Worm (Caenorhabditis elegans) whole organism, L4 larva: ENCODE results near the gene pyc-1.

Experiments used
- F49E8.2 ChIP-seq: sonication (generic microtip); optimal IDR thresholded peaks from 2 replicates; lab custom pipeline; 2016; ENCODE audit warnings: missing compliant biosample characterization, mild to moderate bottlenecking, missing genetic modification characterization, borderline replicate concordance
- ZK546.5 ChIP-seq, 2 experiments: sonication (generic microtip); optimal IDR thresholded peaks; 2 replicates each; lab custom pipeline; 2017; ENCODE audit warnings: missing biosample characterization in 2 of 2, missing genetic modification characterization in 2 of 2
- aha-1 ChIP-seq: fragments of 150-350 bp; peaks from one replicate; lab custom pipeline; 2014; ENCODE audit warnings: missing biosample characterization, missing genetic modification characterization
- aly-2 ChIP-seq: sonication (generic microtip); optimal IDR thresholded peaks from 2 replicates; lab custom pipeline; 2018; ENCODE audit warnings: missing biosample characterization, missing genetic modification characterization
- arid-1 ChIP-seq: fragments of 200-800 bp; sonication (Bioruptor generic); conservative IDR thresholded peaks from 2 replicates; pipeline ENCODE4 v1.3.6; 2022; ENCODE audit warnings: missing genetic modification reagents, missing genetic modification characterization, missing compliant biosample characterization
- ceh-28 ChIP-seq: fragments of 150-350 bp; optimal IDR thresholded peaks from 2 replicates; lab custom pipeline; 2014; ENCODE audit warnings: missing biosample characterization, missing genetic modification reagents, missing genetic modification characterization
- ceh-32 ChIP-seq: sonication (generic microtip); optimal IDR thresholded peaks from 2 replicates; lab custom pipeline; 2016; ENCODE audit warnings: mild to moderate bottlenecking, missing genetic modification characterization, missing compliant biosample characterization; ENCODE audit not compliant: poor library complexity
- ctbp-1 ChIP-seq: fragments of 200-800 bp; sonication (Bioruptor generic); IDR thresholded peaks from 2 replicates; pipeline ENCODE4 v1.3.6; 2022; ENCODE audit warnings: missing genetic modification reagents, missing genetic modification characterization, missing compliant biosample characterization
- dmd-8 ChIP-seq: fragments of 200-800 bp; sonication (Bioruptor generic); IDR thresholded peaks from 2 replicates; pipeline ENCODE4 v1.3.6; 2022; ENCODE audit warnings: missing genetic modification characterization, missing compliant biosample characterization
- dmd-9 ChIP-seq: fragments of 200-800 bp; sonication (Bioruptor generic); IDR thresholded peaks from 2 replicates; pipeline ENCODE4 v1.3.6; 2022; ENCODE audit warnings: missing genetic modification reagents, missing genetic modification characterization, missing compliant biosample characterization
- egl-43 ChIP-seq: fragments of 200-800 bp; sonication (Bioruptor generic); IDR thresholded peaks from 2 replicates; pipeline ENCODE4 v1.3.6; 2022; ENCODE audit warnings: missing genetic modification reagents, missing genetic modification characterization, missing compliant biosample characterization
- gei-8 ChIP-seq: fragments of 200-800 bp; sonication (Bioruptor generic); optimal IDR thresholded peaks from 2 replicates; lab custom pipeline; 2018; ENCODE audit warnings: mild to moderate bottlenecking, missing genetic modification characterization, missing compliant biosample characterization
- hlh-11 ChIP-seq: fragments of 200-800 bp; sonication (Bioruptor generic); optimal IDR thresholded peaks from 2 replicates; lab custom pipeline; 2018; ENCODE audit warnings: mild to moderate bottlenecking, missing genetic modification characterization, missing compliant biosample characterization
- hlh-30 ChIP-seq: sonication (generic microtip); optimal IDR thresholded peaks from 2 replicates; lab custom pipeline; 2017; ENCODE audit warnings: antibody characterized with exemption, mild to moderate bottlenecking, missing genetic modification characterization, missing compliant biosample characterization; ENCODE audit not compliant: insufficient read depth
- jun-1 ChIP-seq: fragments of 150-350 bp; optimal IDR thresholded peaks from 2 replicates; lab custom pipeline; 2014; ENCODE audit warnings: missing biosample characterization, missing genetic modification reagents, missing genetic modification characterization
- lin-15B ChIP-seq: fragments of 150-350 bp; sonication (generic microtip); optimal IDR thresholded peaks from 3 replicates; lab custom pipeline; 2014; ENCODE audit warnings: missing biosample characterization, missing genetic modification characterization
- lin-29 ChIP-seq: fragments of 200-800 bp; sonication (Bioruptor generic); IDR thresholded peaks from 2 replicates; pipeline ENCODE4 v1.3.6; 2022; ENCODE audit warnings: missing genetic modification reagents, missing genetic modification characterization, missing compliant biosample characterization
- lin-38 ChIP-seq: fragments of 200-800 bp; sonication (Bioruptor generic); IDR thresholded peaks from 2 replicates; pipeline ENCODE4 v1.3.6; 2022; ENCODE audit warnings: missing genetic modification reagents, missing genetic modification characterization, missing compliant biosample characterization
- mdl-1 ChIP-seq, 2 experiments: fragments of 150-350 bp in 1 of 2; sonication (generic microtip) in 1 of 2; optimal IDR thresholded peaks; 2 replicates each; lab custom pipeline; 2014 to 2017; ENCODE audit warnings: missing biosample characterization in 2 of 2, missing genetic modification characterization in 2 of 2
- nhr-11 ChIP-seq: fragments of 150-350 bp; optimal IDR thresholded peaks from 2 replicates; lab custom pipeline; 2014; ENCODE audit warnings: missing biosample characterization, missing genetic modification characterization
- nhr-111 ChIP-seq: fragments of 200-800 bp; sonication (Bioruptor generic); optimal IDR thresholded peaks from 2 replicates; lab custom pipeline; 2018; ENCODE audit warnings: mild to moderate bottlenecking, missing genetic modification characterization, missing compliant biosample characterization
- nhr-25 ChIP-seq: sonication (generic microtip); optimal IDR thresholded peaks from 2 replicates; lab custom pipeline; 2017; ENCODE audit warnings: missing genetic modification characterization, mild to moderate bottlenecking, missing compliant biosample characterization, antibody characterized with exemption, moderate library complexity, borderline replicate concordance; ENCODE audit not compliant: insufficient read depth
- nhr-48 ChIP-seq: sonication (generic microtip); optimal IDR thresholded peaks from 2 replicates; lab custom pipeline; 2016; ENCODE audit warnings: mild to moderate bottlenecking, missing genetic modification characterization, missing compliant biosample characterization
- nhr-76 ChIP-seq: fragments of 150-350 bp; optimal IDR thresholded peaks from 2 replicates; lab custom pipeline; 2014; ENCODE audit warnings: missing biosample characterization, missing genetic modification characterization
- pha-4 ChIP-seq, 2 experiments: fragments of 150-350 bp in 1 of 2; fragments of 200-800 bp in 1 of 2; sonication (Bioruptor generic) in 1 of 2; IDR thresholded peaks in 1 of 2; optimal IDR thresholded peaks in 1 of 2; 2 replicates each; pipeline versions ENCODE4 v1.3.6 to Lab custom; 2014 to 2022; ENCODE audit warnings: missing genetic modification characterization in 2 of 2, missing genetic modification reagents in 2 of 2, missing biosample characterization in 1 of 2, missing compliant biosample characterization in 1 of 2
- rbr-2 ChIP-seq: sonication (generic microtip); optimal IDR thresholded peaks from 2 replicates; lab custom pipeline; 2016; ENCODE audit warnings: missing genotype, missing genetic modification characterization, missing compliant biosample characterization
- set-16 ChIP-seq: fragments of 200-800 bp; sonication (Bioruptor generic); IDR thresholded peaks from 2 replicates; pipeline ENCODE4 v1.3.6; 2022; ENCODE audit warnings: missing genetic modification reagents, missing genetic modification characterization, missing compliant biosample characterization
- tra-1 ChIP-seq: fragments of 200-800 bp; sonication (Bioruptor generic); IDR thresholded peaks from 2 replicates; pipeline ENCODE4 v1.3.6; 2022; ENCODE audit warnings: missing genetic modification reagents, missing genetic modification characterization, missing compliant biosample characterization
- unc-39 ChIP-seq: sonication (generic microtip); optimal IDR thresholded peaks from 2 replicates; lab custom pipeline; 2017; ENCODE audit warnings: missing biosample characterization, missing genetic modification characterization
- unc-62 ChIP-seq, 3 experiments: fragments of 150-350 bp in 1 of 3; sonication (generic microtip); optimal IDR thresholded peaks in 2 of 3; peaks in 1 of 3; 1 replicate in 1 of 3; 2 replicates in 2 of 3; lab custom pipeline; 2014 to 2017; ENCODE audit warnings: missing biosample characterization in 3 of 3, missing genetic modification characterization in 3 of 3, missing genetic modification reagents in 3 of 3, missing genotype in 1 of 3
- zfp-3 ChIP-seq: fragments of 200-800 bp; sonication (Bioruptor generic); conservative IDR thresholded peaks from 2 replicates; pipeline ENCODE4 v1.3.6; 2022; ENCODE audit warnings: missing genetic modification reagents, missing genetic modification characterization, missing compliant biosample characterization
- zip-11 ChIP-seq: fragments of 200-800 bp; sonication (Bioruptor generic); IDR thresholded peaks from 2 replicates; pipeline ENCODE4 v1.3.6; 2022; ENCODE audit warnings: missing genetic modification characterization, missing compliant biosample characterization
- zip-2 ChIP-seq: fragments of 150-350 bp; optimal IDR thresholded peaks from 2 replicates; lab custom pipeline; 2014; ENCODE audit warnings: missing biosample characterization, missing genetic modification characterization
- ztf-7 ChIP-seq: fragments of 150-350 bp; optimal IDR thresholded peaks from 2 replicates; lab custom pipeline; 2014; ENCODE audit warnings: missing biosample characterization, missing genetic modification characterization

pyc-1 gene

DNA sequence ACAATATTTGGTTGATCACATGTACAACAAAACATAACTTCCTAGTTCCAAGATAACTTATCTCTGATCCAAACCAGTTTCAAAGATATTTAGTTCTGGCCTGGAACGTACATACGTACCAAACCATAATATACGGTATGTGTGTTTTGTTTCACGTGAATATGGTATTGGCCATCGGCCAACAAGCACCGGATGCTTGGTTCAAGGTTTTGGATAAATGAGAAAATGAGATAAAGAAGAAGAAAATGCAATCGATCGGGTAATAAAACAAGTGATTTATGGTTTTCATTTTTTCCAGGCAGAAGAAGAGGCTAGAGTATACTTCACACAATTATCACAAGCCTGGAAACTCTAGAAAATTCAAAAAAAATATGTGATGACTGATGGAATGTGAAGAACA is 27.0 kb downstream of the pyc-1 start:
- no peak for TF ChIP-seq ceh-28 (tag; lab: Kevin White, UChicago)
- TF ChIP-seq dmd-8 = no peak
- TF ChIP-seq ctbp-1 (GFP tag; lab: Robert Waterston, UW) = no peak
- TF ChIP-seq hlh-30 = peak; percentile 36
- no peak for TF ChIP-seq set-16
- TF ChIP-seq unc-39 (tag; lab: Kevin White, UChicago) = no peak
- no peak for TF ChIP-seq ceh-32 (tag; lab: Kevin White, UChicago)
- peak; percentile 7 for TF ChIP-seq hlh-11 (tag; lab: Kevin White, UChicago)
- TF ChIP-seq nhr-111 (GFP tag; lab: Kevin White, UChicago) = no peak
- no peak for TF ChIP-seq jun-1 (tag; lab: Kevin White, UChicago)
- TF ChIP-seq nhr-76 = no peak
- no peak for TF ChIP-seq zip-11 (GFP tag; lab: Robert Waterston, UW)

- TF ChIP-seq lin-15B (tag; lab: Kevin White, UChicago) = no peak
- TF ChIP-seq egl-43 (GFP tag; lab: Robert Waterston, UW) = no peak
- peak in 1 of 2 experiments; percentile 76 for TF ChIP-seq unc-62 (GFP tag; optimal IDR thresholded peaks at IDR 0.05 in 1 of 2; lab: Kevin White, UChicago)
- no peak for TF ChIP-seq unc-62 (tag; optimal IDR thresholded peaks at IDR 0.05; lab: Kevin White, UChicago)
- peak; percentile 80 for TF ChIP-seq nhr-48 (tag; lab: Kevin White, UChicago)
- peak; percentile 16 for TF ChIP-seq hlh-11 (tag; lab: Kevin White, UChicago)
- peak; percentile 18 to 42 for TF ChIP-seq mdl-1 (tag; optimal IDR thresholded peaks at IDR 0.05; lab: Kevin White, UChicago)
- TF ChIP-seq aha-1 (tag; lab: Kevin White, UChicago) = peak; percentile 25
These were observed 28.2 kb downstream of the pyc-1 start for ce11 chrV:11794172-11794571.

ce11 chrV:11789474-11789873 is 32.9 kb downstream of the pyc-1 start, which contains the start of gene D2023.1:
TSS of gene D2023.1 (plus strand) at chrV:11789550.
- TF ChIP-seq egl-43 (GFP tag; lab: Robert Waterston, UW) (no peak), unc-62 (GFP tag; optimal IDR thresholded peaks at IDR 0.05 in 1 of 2; lab: Kevin White, UChicago) (peak in 1 of 2 experiments; percentile 97), unc-62 (tag; optimal IDR thresholded peaks at IDR 0.05; lab: Kevin White, UChicago) (no peak), nhr-11 (tag; lab: Kevin White, UChicago) (no peak), aha-1 (tag; lab: Kevin White, UChicago) (peak; percentile 11), gei-8 (no peak), dmd-9 (GFP tag; lab: Robert Waterston, UW) (no peak)

DNA sequence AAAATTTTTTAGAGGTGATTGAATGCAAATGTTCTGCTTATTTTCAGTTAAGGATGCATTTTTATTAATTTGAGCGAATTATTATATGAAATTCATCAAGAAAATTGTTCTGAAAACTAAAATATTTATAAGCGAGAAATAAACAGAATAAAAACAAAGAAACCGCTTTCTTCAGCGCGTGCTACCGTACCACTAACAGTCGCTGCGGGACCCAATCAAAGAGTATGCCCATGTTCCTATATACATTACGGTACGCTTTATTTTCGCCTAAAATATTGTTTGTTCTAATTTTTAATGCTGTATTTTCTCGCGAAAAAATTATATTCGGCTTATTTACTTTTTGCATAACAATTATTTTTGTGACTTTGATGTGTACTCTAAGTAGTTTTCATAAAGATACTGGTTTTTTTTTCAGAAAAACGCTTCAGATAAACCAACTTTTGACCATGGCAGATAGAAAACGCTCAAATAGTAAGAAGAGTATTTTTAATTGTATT is 34.5 kb downstream of the pyc-1 start, which contains the start of gene F55A11.8:
TSS of gene F55A11.8 (plus strand) at position 447 of the 497 bp plus-strand sequence.
- TF ChIP-seq lin-38 (0 out of 2 replicates have a peak, but pooled peaks have one; percentile 17), ZK546.5 (tag; optimal IDR thresholded peaks at IDR 0.05; lab: Kevin White, UChicago) (no peak)
- TF ChIP-seq, all 104 proteins: peak for 1

DNA sequence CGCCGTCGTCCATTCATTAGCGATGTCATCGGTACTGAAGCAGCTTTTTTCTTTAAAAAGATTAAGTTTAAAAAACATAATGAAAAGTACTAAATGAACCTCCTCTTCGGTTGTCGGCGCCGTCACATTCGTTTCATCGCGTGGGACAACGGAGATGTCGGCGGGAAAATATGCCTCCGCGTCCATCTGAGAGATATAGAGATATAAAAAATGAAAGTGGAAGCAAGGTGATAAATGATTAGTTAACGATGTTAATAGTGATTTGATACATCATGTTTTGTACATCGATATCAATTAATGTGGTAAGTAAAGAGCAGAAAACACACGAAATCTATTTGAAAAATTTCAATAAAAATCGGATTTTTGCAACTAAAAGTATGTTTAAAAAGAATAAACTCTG is 35.1 kb downstream of the pyc-1 start, which contains the start of gene F55A11.7:
TSS of gene F55A11.7 (minus strand) at position 186 of the 400 bp plus-strand sequence.
- no peak for TF ChIP-seq gei-8
- no peak for TF ChIP-seq lin-29 (GFP tag; lab: Robert Waterston, UW)
- no peak for TF ChIP-seq nhr-25 (tag; lab: Kevin White, UChicago)
- no peak for TF ChIP-seq tra-1 (GFP tag; lab: Robert Waterston, UW)
- no peak for TF ChIP-seq dmd-8
- TF ChIP-seq nhr-76 = no peak
- no peak for TF ChIP-seq ztf-7 (tag; lab: Kevin White, UChicago)
- TF ChIP-seq F49E8.2 (tag; lab: Kevin White, UChicago) = no peak
- TF ChIP-seq zip-2 = no peak
- no peak for TF ChIP-seq zfp-3 (GFP tag; lab: Robert Waterston, UW)
- no peak for TF ChIP-seq rbr-2
- TF ChIP-seq aly-2 (tag; lab: Kevin White, UChicago) = no peak
- no peak for TF ChIP-seq pha-4 (GFP tag; IDR thresholded peaks at IDR 0.05; lab: Robert Waterston, UW)
- no peak for TF ChIP-seq pha-4 (tag; optimal IDR thresholded peaks at IDR 0.05; lab: Kevin White, UChicago)
- no peak for TF ChIP-seq arid-1 (GFP tag; lab: Robert Waterston, UW)
- TF ChIP-seq, all 104 proteins: peak for 0
